Fruit fly (Drosophila melanogaster) whole organism, embryonic: ENCODE data around the gene CG14424.

Experiments used
- Atf-2 ChIP-seq: fragments of 200-800 bp; sonication (Bioruptor generic); optimal IDR thresholded peaks from 2 replicates; lab custom pipeline; 2016; ENCODE audit warnings: missing biosample characterization, missing genetic modification characterization
- B-H1 ChIP-seq: fragments of 200-800 bp; sonication (Bioruptor generic); IDR thresholded peaks from 3 replicates; pipeline ENCODE4 v1.3.6; 2022; ENCODE audit warnings: missing biosample characterization, missing genetic modification characterization
- CG11093 ChIP-seq: fragments of 200-800 bp; sonication (Bioruptor generic); IDR thresholded peaks from 3 replicates; pipeline ENCODE4 v1.3.6; 2022; ENCODE audit warnings: missing biosample characterization, missing genetic modification characterization
- CG11696 ChIP-seq: fragments of 200-800 bp; sonication (Bioruptor generic); IDR thresholded peaks from 2 replicates; pipeline ENCODE4 v1.3.6; 2022; ENCODE audit warnings: missing biosample characterization, missing genetic modification characterization
- CG1233 ChIP-seq: fragments of 200-800 bp; sonication (Bioruptor generic); optimal IDR thresholded peaks from 4 replicates; lab custom pipeline; 2018; ENCODE audit warnings: missing biosample characterization, mild to moderate bottlenecking, missing genetic modification characterization
- CG13287 ChIP-seq: fragments of 200-800 bp; sonication (Bioruptor generic); IDR thresholded peaks from 2 replicates; pipeline ENCODE4 v1.3.6; 2022; ENCODE audit warnings: missing biosample characterization, missing genetic modification characterization; ENCODE audit not compliant: partially characterized antibody
- CG15269 ChIP-seq: fragments of 200-800 bp; sonication (Bioruptor generic); optimal IDR thresholded peaks from 2 replicates; lab custom pipeline; 2018; ENCODE audit warnings: missing biosample characterization, mild to moderate bottlenecking, missing genetic modification characterization, moderate library complexity
- CG15479 ChIP-seq: fragments of 200-800 bp; sonication (Bioruptor generic); optimal IDR thresholded peaks from 3 replicates; lab custom pipeline; 2019; ENCODE audit warnings: missing biosample characterization, mild to moderate bottlenecking, missing genetic modification characterization, moderate library complexity
- CG1603 ChIP-seq: fragments of 200-800 bp; sonication (Bioruptor generic); optimal IDR thresholded peaks from 2 replicates; lab custom pipeline; 2019; ENCODE audit warnings: missing biosample characterization, mild to moderate bottlenecking, missing genetic modification characterization, moderate library complexity
- CG17359 ChIP-seq: fragments of 200-800 bp; sonication (Bioruptor generic); optimal IDR thresholded peaks from 3 replicates; lab custom pipeline; 2018; ENCODE audit warnings: missing biosample characterization, mild to moderate bottlenecking, missing genetic modification characterization, moderate library complexity
- CG17568 ChIP-seq: fragments of 200-800 bp; sonication (Bioruptor generic); optimal IDR thresholded peaks from 2 replicates; lab custom pipeline; 2018; ENCODE audit warnings: missing biosample characterization, mild to moderate bottlenecking, missing genetic modification characterization, moderate library complexity
- CG18619 ChIP-seq: fragments of 200-800 bp; sonication (Bioruptor generic); optimal IDR thresholded peaks from 3 replicates; lab custom pipeline; 2017; ENCODE audit warnings: missing biosample characterization, mild to moderate bottlenecking, missing genetic modification characterization
- CG2120 ChIP-seq: fragments of 200-800 bp; sonication (Bioruptor generic); optimal IDR thresholded peaks from 3 replicates; lab custom pipeline; 2016; ENCODE audit warnings: missing biosample characterization, missing genetic modification characterization
- CG30403 ChIP-seq: fragments of 200-800 bp; sonication (Bioruptor generic); optimal IDR thresholded peaks from 3 replicates; lab custom pipeline; 2016; ENCODE audit warnings: missing biosample characterization, missing genetic modification characterization
- CG30431 ChIP-seq: fragments of 200-800 bp; sonication (Bioruptor generic); optimal IDR thresholded peaks from 2 replicates; lab custom pipeline; 2017; ENCODE audit warnings: missing biosample characterization, missing genetic modification characterization
- CG34376 ChIP-seq: fragments of 200-800 bp; sonication (Bioruptor generic); optimal IDR thresholded peaks from 2 replicates; lab custom pipeline; 2018; ENCODE audit warnings: missing biosample characterization, mild to moderate bottlenecking, missing genetic modification characterization
- CG3995 ChIP-seq: fragments of 200-800 bp; sonication (Bioruptor generic); optimal IDR thresholded peaks from 3 replicates; lab custom pipeline; 2016; ENCODE audit warnings: missing biosample characterization, missing genetic modification characterization
- CG42726 ChIP-seq: fragments of 200-800 bp; sonication (Bioruptor generic); IDR thresholded peaks from 2 replicates; pipeline ENCODE4 v1.3.6; 2022; ENCODE audit warnings: missing biosample characterization, missing genetic modification characterization; ENCODE audit not compliant: partially characterized antibody
- CG4282 ChIP-seq: fragments of 200-800 bp; sonication (Bioruptor generic); optimal IDR thresholded peaks from 2 replicates; lab custom pipeline; 2016; ENCODE audit warnings: missing biosample characterization, missing genetic modification characterization
- CG5180 ChIP-seq: fragments of 200-800 bp; sonication (Bioruptor generic); optimal IDR thresholded peaks from 3 replicates; lab custom pipeline; 2017; ENCODE audit warnings: missing biosample characterization, missing genetic modification characterization, mild to moderate bottlenecking, moderate library complexity, missing genetic modification reagents
- CG6683 ChIP-seq: fragments of 200-800 bp; sonication (Bioruptor generic); optimal IDR thresholded peaks from 2 replicates; lab custom pipeline; 2017; ENCODE audit warnings: missing biosample characterization, mild to moderate bottlenecking, missing genetic modification characterization, missing genetic modification reagents
- CG7786 ChIP-seq: fragments of 200-800 bp; sonication (Bioruptor generic); optimal IDR thresholded peaks from 2 replicates; lab custom pipeline; 2016; ENCODE audit warnings: missing biosample characterization, missing genetic modification characterization
- CG8478 ChIP-seq: fragments of >200 bp; optimal IDR thresholded peaks from 2 replicates; lab custom pipeline; 2018
- CHES-1-like ChIP-seq: fragments of 200-800 bp; sonication (Bioruptor generic); optimal IDR thresholded peaks from 2 replicates; lab custom pipeline; 2016; ENCODE audit warnings: missing biosample characterization, missing genetic modification characterization
- CoRest ChIP-seq: fragments of 200-800 bp; sonication (Bioruptor generic); optimal IDR thresholded peaks from 3 replicates; lab custom pipeline; 2018; ENCODE audit warnings: missing biosample characterization, mild to moderate bottlenecking, missing genetic modification characterization, moderate library complexity
- CrebB ChIP-seq: fragments of 200-800 bp; sonication (Bioruptor generic); optimal IDR thresholded peaks from 3 replicates; lab custom pipeline; 2018; ENCODE audit warnings: missing biosample characterization, mild to moderate bottlenecking, missing genetic modification characterization
- Deaf1 ChIP-seq: fragments of 200-800 bp; optimal IDR thresholded peaks from 3 replicates; lab custom pipeline; 2019; ENCODE audit warnings: missing biosample characterization, mild to moderate bottlenecking, missing genetic modification characterization, moderate library complexity
- Dip2 ChIP-seq: fragments of 200-800 bp; sonication (Bioruptor generic); IDR thresholded peaks from 2 replicates; pipeline ENCODE4 v1.3.6; 2022; ENCODE audit warnings: missing biosample characterization, missing genetic modification characterization
- Elba2 ChIP-seq: fragments of 200-800 bp; sonication (Bioruptor generic); optimal IDR thresholded peaks from 3 replicates; lab custom pipeline; 2016; ENCODE audit warnings: missing biosample characterization, missing genetic modification characterization
- Ets97D ChIP-seq: fragments of 200-800 bp; sonication (Bioruptor generic); optimal IDR thresholded peaks from 3 replicates; lab custom pipeline; 2016; ENCODE audit warnings: missing biosample characterization, missing genetic modification characterization
- HLH3B ChIP-seq: fragments of 200-800 bp; sonication (Bioruptor generic); IDR thresholded peaks from 2 replicates; pipeline ENCODE4 v1.3.6; 2022; ENCODE audit warnings: missing biosample characterization, missing genetic modification characterization
- Hmx ChIP-seq: fragments of 200-800 bp; sonication (Bioruptor generic); optimal IDR thresholded peaks from 2 replicates; lab custom pipeline; 2016; ENCODE audit warnings: missing biosample characterization, missing genetic modification characterization
- Lpt ChIP-seq: fragments of >200 bp; optimal IDR thresholded peaks from 2 replicates; lab custom pipeline; 2018; ENCODE audit warnings: missing biosample characterization, missing genetic modification characterization
- Mad ChIP-seq: fragments of 200-800 bp; sonication (Bioruptor generic); optimal IDR thresholded peaks from 2 replicates; lab custom pipeline; 2016; ENCODE audit warnings: missing biosample characterization, missing genetic modification characterization
- Myb ChIP-seq: fragments of 200-800 bp; sonication (Bioruptor generic); optimal IDR thresholded peaks from 2 replicates; lab custom pipeline; 2016; ENCODE audit warnings: missing biosample characterization, missing genetic modification characterization
- Sox100B ChIP-seq: fragments of 200-800 bp; sonication (Bioruptor generic); optimal IDR thresholded peaks from 3 replicates; lab custom pipeline; 2018; ENCODE audit warnings: missing biosample characterization, mild to moderate bottlenecking, missing genetic modification characterization
- chif ChIP-seq, 2 experiments: fragments of 200-800 bp; sonication (Bioruptor generic); optimal IDR thresholded peaks; 3 replicates each; lab custom pipeline; 2016; ENCODE audit warnings: missing biosample characterization in 2 of 2, missing genetic modification characterization in 2 of 2
- crc ChIP-seq: fragments of 200-800 bp; sonication (Bioruptor generic); optimal IDR thresholded peaks from 2 replicates; lab custom pipeline; 2016; ENCODE audit warnings: missing biosample characterization, missing genetic modification characterization
- crp ChIP-seq, 2 experiments: fragments of 200-800 bp; sonication (Bioruptor generic); optimal IDR thresholded peaks; 2 replicates in 1 of 2; 3 replicates in 1 of 2; lab custom pipeline; 2017; ENCODE audit warnings: missing biosample characterization in 2 of 2, missing genetic modification characterization in 2 of 2, mild to moderate bottlenecking in 1 of 2, moderate library complexity in 1 of 2
- gsb-n ChIP-seq: fragments of 200-800 bp; sonication (Bioruptor generic); optimal IDR thresholded peaks from 3 replicates; lab custom pipeline; 2018; ENCODE audit warnings: missing biosample characterization, mild to moderate bottlenecking, missing genetic modification characterization
- ham ChIP-seq: fragments of 200-800 bp; sonication (Bioruptor generic); IDR thresholded peaks from 2 replicates; pipeline ENCODE4 v1.3.6; 2022; ENCODE audit warnings: missing biosample characterization, missing genetic modification characterization
- ken ChIP-seq: fragments of 200-800 bp; sonication (Bioruptor generic); IDR thresholded peaks from 3 replicates; pipeline ENCODE4 v1.3.6; 2022; ENCODE audit warnings: missing biosample characterization, missing genetic modification characterization
- nmo ChIP-seq: fragments of 200-800 bp; sonication (Bioruptor generic); optimal IDR thresholded peaks from 2 replicates; lab custom pipeline; 2018; ENCODE audit warnings: missing biosample characterization, mild to moderate bottlenecking, missing genetic modification characterization, moderate library complexity
- seq ChIP-seq: fragments of 200-800 bp; sonication (Bioruptor generic); IDR thresholded peaks from 2 replicates; pipeline ENCODE4 v1.3.6; 2022; ENCODE audit warnings: missing biosample characterization, missing genetic modification characterization
- slp2 ChIP-seq: fragments of 200-800 bp; sonication (Bioruptor generic); optimal IDR thresholded peaks from 2 replicates; lab custom pipeline; 2016; ENCODE audit warnings: missing biosample characterization, missing genetic modification characterization
- stwl ChIP-seq: fragments of 200-800 bp; sonication (Bioruptor generic); optimal IDR thresholded peaks from 3 replicates; lab custom pipeline; 2018; ENCODE audit warnings: missing biosample characterization, mild to moderate bottlenecking, missing genetic modification characterization, moderate library complexity
- vnd ChIP-seq: fragments of 200-800 bp; sonication (Bioruptor generic); IDR thresholded peaks from 3 replicates; pipeline ENCODE4 v1.3.6; 2022; ENCODE audit warnings: missing biosample characterization, missing genetic modification characterization; ENCODE audit not compliant: partially characterized antibody
- vvl ChIP-seq: fragments of 200-800 bp; sonication (Bioruptor generic); IDR thresholded peaks from 2 replicates; pipeline ENCODE4 v1.3.6; 2022; ENCODE audit warnings: missing biosample characterization, missing genetic modification characterization
- zen2 ChIP-seq: fragments of 200-800 bp; sonication (Bioruptor generic); IDR thresholded peaks from 3 replicates; pipeline ENCODE4 v1.3.6; 2022; ENCODE audit warnings: missing biosample characterization, missing genetic modification characterization; ENCODE audit not compliant: partially characterized antibody

Gene CG14424

dm6 chrX:2912581-2912980 is 14.5 kb downstream of the CG14424 start (continued):
- peak; percentile 7 for TF ChIP-seq CG17359 (tag; lab: Kevin White, UChicago)
- 0 out of 2 replicates have a peak, but pooled peaks have one; percentile 12 for TF ChIP-seq seq

dm6 chrX:2907105-2907694 is 19.9 kb downstream of the CG14424 start:
- TF ChIP-seq CG2120 (GFP tag; lab: Kevin White, UChicago) = no peak
- TF ChIP-seq Deaf1 (tag; lab: Kevin White, UChicago) = no peak
- no peak for TF ChIP-seq CoRest (tag; lab: Kevin White, UChicago)
- TF ChIP-seq Ets97D = no peak
- no peak for TF ChIP-seq CG18619 (GFP tag; lab: Kevin White, UChicago)
- TF ChIP-seq Hmx (GFP tag; lab: Kevin White, UChicago) = no peak
- TF ChIP-seq CG1603 = peak; percentile 49
- no peak for TF ChIP-seq slp2
- TF ChIP-seq Sox100B (GFP tag; lab: Kevin White, UChicago) = no peak
- no peak for TF ChIP-seq crc (GFP tag; lab: Kevin White, UChicago)
- TF ChIP-seq zen2 (GFP tag; lab: Robert Waterston, UW) = no peak
- TF ChIP-seq gsb-n (tag; lab: Kevin White, UChicago) = no peak
- TF ChIP-seq CHES-1-like (GFP tag; lab: Kevin White, UChicago) = no peak
- TF ChIP-seq crp (GFP tag; optimal IDR thresholded peaks at IDR 0.05; lab: Kevin White, UChicago) = no peak
- TF ChIP-seq CG34376 (GFP tag; lab: Kevin White, UChicago) = no peak
- peak; percentile 18; the same call in 1 of the 2 replicates for TF ChIP-seq vvl
- no peak for TF ChIP-seq Elba2 (GFP tag; lab: Kevin White, UChicago)
- TF ChIP-seq CG6683 = no peak
- TF ChIP-seq CG7786 = no peak
- no peak for TF ChIP-seq CG3995 (GFP tag; lab: Kevin White, UChicago)
- TF ChIP-seq ham (GFP tag; lab: Robert Waterston, UW) = no peak
- no peak for TF ChIP-seq CG30403
- no peak for TF ChIP-seq Mad (GFP tag; lab: Kevin White, UChicago)
- TF ChIP-seq CG8478 (lab: Kevin White, UChicago) = no peak
- no peak for TF ChIP-seq vnd (GFP tag; lab: Robert Waterston, UW)
- TF ChIP-seq ken (GFP tag; lab: Robert Waterston, UW) = no peak
- TF ChIP-seq nmo = peak; percentile 4
- no peak for TF ChIP-seq CG15479 (GFP tag; lab: Kevin White, UChicago)
- TF ChIP-seq HLH3B = 0 out of 2 replicates have a peak, but pooled peaks have one; percentile 21
- TF ChIP-seq Myb (GFP tag; lab: Kevin White, UChicago) = no peak
- TF ChIP-seq CG5180 (GFP tag; lab: Kevin White, UChicago) = no peak
- TF ChIP-seq CG30431 (GFP tag; lab: Kevin White, UChicago) = no peak
- TF ChIP-seq CG1233 (GFP tag; lab: Kevin White, UChicago) = no peak
- no peak for TF ChIP-seq Dip2 (GFP tag; lab: Robert Waterston, UW)
- no peak for TF ChIP-seq Lpt
- TF ChIP-seq CG4282 = no peak
- 0 out of 3 replicates have a peak, but pooled peaks have one; percentile 40 for TF ChIP-seq CG11093 (GFP tag; lab: Robert Waterston, UW)
- no peak for TF ChIP-seq CrebB (tag; lab: Kevin White, UChicago)
- no peak for TF ChIP-seq B-H1 (GFP tag; lab: Robert Waterston, UW)
- TF ChIP-seq Atf-2 (GFP tag; lab: Kevin White, UChicago) = no peak
- TF ChIP-seq CG17568 (GFP tag; lab: Kevin White, UChicago) = no peak
- TF ChIP-seq CG42726 (GFP tag; lab: Robert Waterston, UW) = no peak
- TF ChIP-seq stwl (tag; lab: Kevin White, UChicago) = no peak
- no peak for TF ChIP-seq chif (GFP tag; optimal IDR thresholded peaks at IDR 0.05; lab: Kevin White, UChicago)
- TF ChIP-seq CG15269 = no peak
- TF ChIP-seq CG11696 (GFP tag; lab: Robert Waterston, UW) = no peak
- no peak for TF ChIP-seq CG13287 (GFP tag; lab: Robert Waterston, UW)
